Worm (Caenorhabditis elegans) whole organism, young adult: ENCODE data around the gene unc-80.

Experiments
- F55B11.4 ChIP-seq: sonication (generic microtip); optimal IDR thresholded peaks from 2 replicates; lab custom pipeline; 2016; ENCODE audit warnings: missing compliant biosample characterization, missing genetic modification characterization, borderline replicate concordance; ENCODE audit not compliant: insufficient read depth
- K12H6.12 ChIP-seq: fragments of 200-800 bp; sonication (Bioruptor generic); optimal IDR thresholded peaks from 2 replicates; lab custom pipeline; 2018; ENCODE audit warnings: mild to moderate bottlenecking, missing genetic modification characterization, missing compliant biosample characterization
- ama-1 ChIP-seq, 3 experiments: fragments of 150-350 bp in 1 of 3; sonication (generic microtip) in 2 of 3; optimal IDR thresholded peaks; 2 replicates each; lab custom pipeline; 2014 to 2018; ENCODE audit warnings: missing biosample characterization in 2 of 3, missing genetic modification characterization in 2 of 3, missing genetic modification reagents in 2 of 3
- attf-6 ChIP-seq: fragments of 200-800 bp; sonication (Bioruptor generic); IDR thresholded peaks from 2 replicates; pipeline ENCODE4 v1.3.6; 2022; ENCODE audit warnings: missing genetic modification reagents, missing genetic modification characterization, missing compliant biosample characterization
- ccch-3 ChIP-seq: fragments of 200-800 bp; sonication (Bioruptor generic); optimal IDR thresholded peaks from 2 replicates; lab custom pipeline; 2018; ENCODE audit warnings: mild to moderate bottlenecking, missing genetic modification characterization, missing compliant biosample characterization
- lin-54 ChIP-seq: fragments of 200-800 bp; sonication (Bioruptor generic); optimal IDR thresholded peaks from 2 replicates; lab custom pipeline; 2018; ENCODE audit warnings: mild to moderate bottlenecking, missing genetic modification characterization, missing compliant biosample characterization
- lir-1 ChIP-seq: fragments of 200-800 bp; sonication (Bioruptor generic); conservative IDR thresholded peaks from 2 replicates; pipeline ENCODE4 v1.3.6; 2022; ENCODE audit warnings: missing genetic modification reagents, missing genetic modification characterization, missing compliant biosample characterization
- nfya-1 ChIP-seq: sonication (generic microtip); optimal IDR thresholded peaks from 2 replicates; lab custom pipeline; 2017; ENCODE audit warnings: antibody characterized with exemption, missing compliant biosample characterization, missing genetic modification characterization, borderline replicate concordance; ENCODE audit not compliant: insufficient read depth
- nhr-120 ChIP-seq: fragments of 200-800 bp; sonication (Bioruptor generic); IDR thresholded peaks from 2 replicates; pipeline ENCODE4 v1.3.6; 2022; ENCODE audit warnings: missing genetic modification characterization, missing compliant biosample characterization
- pha-4 ChIP-seq: fragments of 150-350 bp; sonication (generic microtip); optimal IDR thresholded peaks from 2 replicates; lab custom pipeline; 2014; ENCODE audit warnings: missing biosample characterization, missing genetic modification reagents, missing genetic modification characterization
- tlf-1 ChIP-seq: fragments of 200-800 bp; sonication (Bioruptor generic); optimal IDR thresholded peaks from 2 replicates; lab custom pipeline; 2018; ENCODE audit warnings: mild to moderate bottlenecking, missing genetic modification characterization, missing compliant biosample characterization
- unc-62 ChIP-seq: fragments of 150-350 bp; optimal IDR thresholded peaks from 2 replicates; lab custom pipeline; 2014; ENCODE audit warnings: missing biosample characterization, missing genetic modification reagents, missing genetic modification characterization

- TF ChIP-seq ama-1 (optimal IDR thresholded peaks at IDR 0.05; lab: Kevin White, UChicago) (no peak), ama-1 (GFP tag; optimal IDR thresholded peaks at IDR 0.05; lab: Kevin White, UChicago) (no peak), unc-62 (no peak), nhr-120 (no peak), nfya-1 (tag; lab: Kevin White, UChicago) (no peak), lin-54 (GFP tag; lab: Kevin White, UChicago) (no peak), ccch-3 (no peak), tlf-1 (GFP tag; lab: Kevin White, UChicago) (no peak), lir-1 (GFP tag; lab: Robert Waterston, UW) (no peak), K12H6.12 (tag; lab: Kevin White, UChicago) (no peak), pha-4 (no peak), F55B11.4 (tag; lab: Kevin White, UChicago) (no peak), attf-6 (GFP tag; lab: Robert Waterston, UW) (no peak)
These were observed 8.2 kb upstream of the unc-80 start for ce11 chrV:20871194-20871593.
